Fruit fly (Drosophila melanogaster) whole organism, prepupa: ENCODE results near the gene chinmo.
A peak's percentile ranks its signal among the peaks of the same experiment; 100 is the strongest.

Experiments
- Blimp-1 ChIP-seq: fragments of 200-800 bp; sonication (Bioruptor generic); optimal IDR thresholded peaks from 3 replicates; lab custom pipeline; 2017; ENCODE audit warnings: missing biosample characterization, missing genetic modification characterization, mild to moderate bottlenecking, moderate library complexity, missing genetic modification reagents
- CG10631 ChIP-seq: fragments of 200-800 bp; sonication (Bioruptor generic); optimal IDR thresholded peaks from 2 replicates; lab custom pipeline; 2016; ENCODE audit warnings: missing biosample characterization, missing genetic modification characterization
- CG11294 ChIP-seq: fragments of 200-800 bp; sonication (Bioruptor generic); IDR thresholded peaks from 2 replicates; pipeline ENCODE4 v1.3.6; 2022; ENCODE audit warnings: missing biosample characterization, missing genetic modification characterization
- CG11762 ChIP-seq: fragments of 200-800 bp; sonication (Bioruptor generic); optimal IDR thresholded peaks from 3 replicates; lab custom pipeline; 2016; ENCODE audit warnings: missing biosample characterization, missing genetic modification characterization; ENCODE audit not compliant: insufficient read depth
- CG11902 ChIP-seq: fragments of 200-800 bp; sonication (Bioruptor generic); optimal IDR thresholded peaks from 3 replicates; lab custom pipeline; 2016; ENCODE audit warnings: missing biosample characterization, missing genetic modification characterization
- CG15336 ChIP-seq: fragments of 200-800 bp; sonication (Bioruptor generic); IDR thresholded peaks from 2 replicates; pipeline ENCODE4 v1.3.6; 2022; ENCODE audit warnings: missing biosample characterization, missing genetic modification characterization
- CG16779 ChIP-seq: fragments of 200-800 bp; sonication (Bioruptor generic); optimal IDR thresholded peaks from 3 replicates; lab custom pipeline; 2017; ENCODE audit warnings: missing biosample characterization, mild to moderate bottlenecking, missing genetic modification characterization
- CG3032 ChIP-seq: fragments of 200-800 bp; optimal IDR thresholded peaks from 2 replicates; lab custom pipeline; 2019; ENCODE audit warnings: missing biosample characterization, mild to moderate bottlenecking, missing genetic modification characterization, moderate library complexity
- CG31627 ChIP-seq: fragments of 200-800 bp; sonication (Bioruptor generic); optimal IDR thresholded peaks from 3 replicates; lab custom pipeline; 2016; ENCODE audit warnings: missing biosample characterization, missing genetic modification characterization
- CG4318 ChIP-seq: fragments of 200-800 bp; sonication (Bioruptor generic); optimal IDR thresholded peaks from 3 replicates; lab custom pipeline; 2017; ENCODE audit warnings: missing biosample characterization, mild to moderate bottlenecking, missing genetic modification characterization
- CG6163 ChIP-seq: fragments of 200-800 bp; sonication (Bioruptor generic); IDR thresholded peaks from 3 replicates; pipeline ENCODE4 v1.3.6; 2022; ENCODE audit warnings: missing biosample characterization, missing genetic modification characterization
- CG6276 ChIP-seq: fragments of 200-800 bp; sonication (Bioruptor generic); optimal IDR thresholded peaks from 2 replicates; lab custom pipeline; 2017; ENCODE audit warnings: missing biosample characterization, mild to moderate bottlenecking, missing genetic modification characterization
- CG6808 ChIP-seq: fragments of 200-800 bp; sonication (Bioruptor generic); optimal IDR thresholded peaks from 3 replicates; lab custom pipeline; 2017; ENCODE audit warnings: missing biosample characterization, missing genetic modification characterization, mild to moderate bottlenecking, moderate library complexity, missing genetic modification reagents
- CG6854 ChIP-seq: fragments of 200-800 bp; sonication (Bioruptor generic); optimal IDR thresholded peaks from 2 replicates; lab custom pipeline; 2017; ENCODE audit warnings: missing biosample characterization, mild to moderate bottlenecking, missing genetic modification characterization
- CG7368 ChIP-seq: fragments of 200-800 bp; sonication (Bioruptor generic); optimal IDR thresholded peaks from 3 replicates; lab custom pipeline; 2016; ENCODE audit warnings: missing biosample characterization, missing genetic modification characterization
- CG8119 ChIP-seq: fragments of 200-800 bp; sonication (Bioruptor generic); IDR thresholded peaks from 3 replicates; pipeline ENCODE4 v1.3.6; 2022; ENCODE audit warnings: missing biosample characterization, missing genetic modification characterization
- CG9139 ChIP-seq: fragments of 200-800 bp; sonication (Bioruptor generic); optimal IDR thresholded peaks from 3 replicates; lab custom pipeline; 2017; ENCODE audit warnings: missing biosample characterization, mild to moderate bottlenecking, missing genetic modification characterization
- Eip75B ChIP-seq: fragments of 200-800 bp; sonication (Bioruptor generic); optimal IDR thresholded peaks from 3 replicates; lab custom pipeline; 2016; ENCODE audit warnings: missing biosample characterization, missing genetic modification characterization
- Eip78C ChIP-seq: fragments of 200-800 bp; sonication (Bioruptor generic); peaks from one replicate; lab custom pipeline; 2016; ENCODE audit warnings: missing biosample characterization, missing genetic modification characterization
- Ets21C ChIP-seq: fragments of 200-800 bp; sonication (Bioruptor generic); optimal IDR thresholded peaks from 3 replicates; lab custom pipeline; 2016; ENCODE audit warnings: missing biosample characterization, missing genetic modification characterization
- Gug ChIP-seq: fragments of 200-800 bp; sonication (Bioruptor generic); IDR thresholded peaks from 2 replicates; pipeline ENCODE4 v1.3.6; 2022; ENCODE audit warnings: missing biosample characterization, missing genetic modification characterization
- Hr38 ChIP-seq: sonication (Bioruptor generic); optimal IDR thresholded peaks from 2 replicates; lab custom pipeline; 2016; ENCODE audit warnings: missing biosample characterization, missing genetic modification characterization
- Hr39 ChIP-seq: fragments of 200-800 bp; sonication (Bioruptor generic); optimal IDR thresholded peaks from 2 replicates; lab custom pipeline; 2016; ENCODE audit warnings: missing biosample characterization, missing genetic modification characterization
- Hr4 ChIP-seq: fragments of 200-800 bp; sonication (Bioruptor generic); optimal IDR thresholded peaks from 3 replicates; lab custom pipeline; 2016; ENCODE audit warnings: missing biosample characterization, missing genetic modification characterization
- Lpt ChIP-seq: fragments of 200-800 bp; sonication (Bioruptor generic); optimal IDR thresholded peaks from 3 replicates; lab custom pipeline; 2016; ENCODE audit warnings: missing biosample characterization, missing genetic modification characterization
- Met ChIP-seq: fragments of 200-800 bp; sonication (Bioruptor generic); optimal IDR thresholded peaks from 3 replicates; lab custom pipeline; 2016; ENCODE audit warnings: missing biosample characterization, missing genetic modification characterization
- OdsH ChIP-seq: fragments of 200-800 bp; sonication (Bioruptor generic); optimal IDR thresholded peaks from 3 replicates; lab custom pipeline; 2016; ENCODE audit warnings: missing biosample characterization, missing genetic modification characterization
- Smox ChIP-seq: fragments of 200-800 bp; sonication (Bioruptor generic); optimal IDR thresholded peaks from 3 replicates; lab custom pipeline; 2016; ENCODE audit warnings: missing biosample characterization, missing genetic modification characterization
- Sox102F ChIP-seq: fragments of 200-800 bp; sonication (Bioruptor generic); optimal IDR thresholded peaks from 2 replicates; lab custom pipeline; 2016; ENCODE audit warnings: missing biosample characterization, mild to moderate bottlenecking, missing genetic modification characterization
- Sox15 ChIP-seq: fragments of 200-800 bp; sonication (Bioruptor generic); optimal IDR thresholded peaks from 3 replicates; lab custom pipeline; 2016; ENCODE audit warnings: missing biosample characterization, missing genetic modification characterization
- achi ChIP-seq: fragments of 200-800 bp; sonication (Bioruptor generic); optimal IDR thresholded peaks from 3 replicates; lab custom pipeline; 2016; ENCODE audit warnings: missing biosample characterization, missing genetic modification characterization
- acj6 ChIP-seq: fragments of 200-800 bp; sonication (Bioruptor generic); optimal IDR thresholded peaks from 3 replicates; lab custom pipeline; 2016; ENCODE audit warnings: missing biosample characterization, missing genetic modification characterization
- dac ChIP-seq: fragments of 200-800 bp; sonication (Bioruptor generic); optimal IDR thresholded peaks from 2 replicates; lab custom pipeline; 2017; ENCODE audit warnings: missing biosample characterization, mild to moderate bottlenecking, missing genetic modification characterization
- dsx ChIP-seq: fragments of 200-800 bp; optimal IDR thresholded peaks from 3 replicates; lab custom pipeline; 2019; ENCODE audit warnings: missing biosample characterization, mild to moderate bottlenecking, missing genetic modification characterization, moderate library complexity; ENCODE audit not compliant: poor library complexity, severe bottlenecking
- eg ChIP-seq: fragments of 200-800 bp; sonication (Bioruptor generic); IDR thresholded peaks from 3 replicates; pipeline ENCODE4 v1.3.6; 2022; ENCODE audit warnings: missing biosample characterization, missing genetic modification characterization
- fd59A ChIP-seq: fragments of 200-800 bp; sonication (Bioruptor generic); optimal IDR thresholded peaks from 2 replicates; lab custom pipeline; 2017; ENCODE audit warnings: missing biosample characterization, mild to moderate bottlenecking, missing genetic modification characterization, missing genetic modification reagents
- fd85E ChIP-seq: fragments of 200-800 bp; sonication (Bioruptor generic); optimal IDR thresholded peaks from 3 replicates; lab custom pipeline; 2016; ENCODE audit warnings: missing biosample characterization, missing genetic modification characterization
- fkh ChIP-seq: fragments of 200-800 bp; sonication (Bioruptor generic); optimal IDR thresholded peaks from 3 replicates; lab custom pipeline; 2017; ENCODE audit warnings: missing biosample characterization, mild to moderate bottlenecking, missing genetic modification characterization, moderate library complexity
- lz ChIP-seq: fragments of 200-800 bp; sonication (Bioruptor generic); optimal IDR thresholded peaks from 3 replicates; lab custom pipeline; 2016; ENCODE audit warnings: missing biosample characterization, missing genetic modification characterization
- pdm3 ChIP-seq: fragments of 200-800 bp; sonication (Bioruptor generic); optimal IDR thresholded peaks from 3 replicates; lab custom pipeline; 2016; ENCODE audit warnings: missing biosample characterization, missing genetic modification characterization
- salr ChIP-seq, 2 experiments: fragments of 200-800 bp; sonication (Bioruptor generic); optimal IDR thresholded peaks; 3 replicates each; lab custom pipeline; 2016 to 2018; ENCODE audit warnings: missing biosample characterization in 2 of 2, missing genetic modification characterization in 2 of 2, mild to moderate bottlenecking in 1 of 2
- spab ChIP-seq: fragments of 200-800 bp; sonication (Bioruptor generic); optimal IDR thresholded peaks from 2 replicates; lab custom pipeline; 2017; ENCODE audit warnings: missing biosample characterization, mild to moderate bottlenecking, missing genetic modification characterization, missing genetic modification reagents
- svp ChIP-seq: fragments of 200-800 bp; sonication (Bioruptor generic); peaks from one replicate; lab custom pipeline; 2016; ENCODE audit warnings: missing biosample characterization, missing genetic modification characterization
- topi ChIP-seq: fragments of 200-800 bp; sonication (Bioruptor generic); optimal IDR thresholded peaks from 3 replicates; lab custom pipeline; 2016; ENCODE audit warnings: missing biosample characterization, missing genetic modification characterization

Gene chinmo

DNA sequence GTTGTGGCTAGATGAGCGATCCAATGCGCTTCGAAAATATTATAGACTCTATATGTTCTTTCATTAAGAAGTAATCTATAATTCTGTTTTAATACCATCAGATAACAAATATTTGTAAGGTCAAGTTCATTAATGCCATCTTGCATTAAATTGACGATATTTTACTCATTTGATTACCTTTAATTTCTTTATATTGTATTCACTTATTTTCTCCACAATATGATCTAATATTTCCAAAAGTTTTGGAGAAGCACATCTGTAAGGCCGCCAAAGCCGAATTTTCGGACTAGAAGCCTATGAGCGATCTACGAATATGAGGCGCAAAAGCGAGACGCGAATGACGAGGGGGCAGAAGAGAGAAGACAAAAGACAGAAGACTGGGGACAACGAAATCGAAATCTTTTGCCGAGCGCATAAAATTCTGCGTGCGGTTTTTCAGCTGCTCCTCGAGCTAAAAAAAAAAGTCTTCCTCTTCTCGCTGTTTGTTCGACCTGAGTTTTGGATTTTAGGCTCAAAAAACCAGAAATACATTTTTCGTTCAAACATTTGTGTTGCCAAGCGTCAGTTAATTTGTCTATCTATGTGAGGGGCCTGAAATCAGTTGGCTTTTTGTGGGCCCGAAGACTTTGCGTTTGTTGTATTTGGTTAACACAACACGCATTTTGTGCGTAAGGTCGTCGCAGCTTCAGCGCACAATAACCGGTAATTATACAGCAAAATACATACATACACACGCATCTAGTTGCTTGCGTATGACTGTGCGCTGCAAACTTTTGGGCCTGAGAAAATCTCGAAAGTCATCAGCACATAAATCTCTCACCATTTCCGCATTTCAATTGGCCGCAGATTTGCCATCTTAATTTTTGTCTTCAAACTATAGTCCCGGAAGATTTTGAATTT lies 12.2 kb upstream of the chinmo start (continued):
- TF ChIP-seq CG3032 (peak; percentile 42), Smox (GFP tag; lab: Kevin White, UChicago) (no peak), CG6808 (no peak), CG16779 (tag; lab: Kevin White, UChicago) (no peak), pdm3 (GFP tag; lab: Kevin White, UChicago) (peak; percentile 54), CG6276 (GFP tag; lab: Kevin White, UChicago) (peak; percentile 70), CG11294 (GFP tag; lab: Robert Waterston, UW) (peak; percentile 71; the same call in 1 of the 2 replicates), CG11762 (no peak), eg (GFP tag; lab: Robert Waterston, UW) (peak; percentile 69; the same call in 1 of the 3 replicates), Ets21C (GFP tag; lab: Kevin White, UChicago) (no peak), dsx (GFP tag; lab: Kevin White, UChicago) (peak; percentile 39), CG10631 (GFP tag; lab: Kevin White, UChicago) (peak; percentile 26), CG8119 (peak; percentile 82), OdsH (GFP tag; lab: Kevin White, UChicago) (peak; percentile 42), Hr38 (GFP tag; lab: Kevin White, UChicago) (no peak)

DNA sequence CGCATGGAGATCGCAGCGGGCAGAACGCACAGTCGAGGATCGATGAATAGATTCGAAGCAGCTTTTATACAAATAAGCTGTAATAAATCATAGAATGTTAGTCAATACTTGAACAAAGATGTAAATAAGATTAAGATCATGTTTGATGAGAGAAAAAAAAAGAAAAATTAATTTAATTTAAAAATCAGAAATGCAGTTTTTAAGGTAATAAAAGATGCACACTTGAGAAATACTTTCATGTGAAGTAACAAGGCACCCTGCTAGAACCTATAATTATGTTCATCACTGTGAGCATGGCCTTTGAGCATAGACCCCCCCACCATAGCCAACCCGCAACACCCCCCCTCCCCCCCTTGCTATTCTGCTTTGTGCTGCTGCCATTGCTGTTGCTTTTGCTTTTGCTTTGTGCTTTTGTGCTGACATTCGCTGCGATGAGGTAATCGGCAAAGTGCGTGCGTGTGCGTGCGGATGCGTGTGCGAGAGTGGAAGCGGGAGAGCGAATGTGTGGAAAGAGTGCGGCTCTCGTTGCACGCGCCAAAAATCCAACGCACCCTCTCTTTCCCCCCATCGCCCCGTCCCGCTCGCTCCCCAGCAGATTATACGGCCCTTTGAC lies 7.7 kb upstream of the chinmo start:
- TF ChIP-seq Eip78C (GFP tag; lab: Kevin White, UChicago) (peak; percentile 86), fd85E (GFP tag; lab: Kevin White, UChicago) (no peak), pdm3 (GFP tag; lab: Kevin White, UChicago) (peak; percentile 46), CG15336 (GFP tag; lab: Robert Waterston, UW) (peak; percentile 53), CG6854 (no peak), CG7368 (peak; percentile 55), Sox102F (peak; percentile 34), topi (peak; percentile 63), Met (GFP tag; lab: Kevin White, UChicago) (peak; percentile 76), Hr4 (GFP tag; lab: Kevin White, UChicago) (peak; percentile 7), CG11902 (GFP tag; lab: Kevin White, UChicago) (peak; percentile 40), CG3032 (peak; percentile 84), dsx (GFP tag; lab: Kevin White, UChicago) (peak; percentile 80), acj6 (GFP tag; lab: Kevin White, UChicago) (peak; percentile 70), dac (GFP tag; lab: Kevin White, UChicago) (no peak), Blimp-1 (GFP tag; lab: Kevin White, UChicago) (no peak), CG6808 (peak; percentile 86), CG16779 (tag; lab: Kevin White, UChicago) (peak; percentile 11), Gug (GFP tag; lab: Robert Waterston, UW) (no peak; the same call in 1 of the 2 replicates), spab (GFP tag; lab: Kevin White, UChicago) (peak; percentile 78), CG4318 (no peak), CG11762 (peak; percentile 59), CG9139 (GFP tag; lab: Kevin White, UChicago) (peak; percentile 67), Hr39 (GFP tag; lab: Kevin White, UChicago) (peak; percentile 46), Lpt (GFP tag; lab: Kevin White, UChicago) (peak; percentile 13), fd59A (GFP tag; lab: Kevin White, UChicago) (peak; percentile 78), CG8119 (peak; percentile 71; the same call in 2 of the 3 replicates), CG31627 (GFP tag; lab: Kevin White, UChicago) (peak; percentile 49), OdsH (GFP tag; lab: Kevin White, UChicago) (peak; percentile 62), Ets21C (GFP tag; lab: Kevin White, UChicago) (peak; percentile 38), svp (GFP tag; lab: Kevin White, UChicago) (peak; percentile 84), CG6276 (GFP tag; lab: Kevin White, UChicago) (peak; percentile 20), fkh (GFP tag; lab: Kevin White, UChicago) (peak; percentile 90), salr (GFP tag; optimal IDR thresholded peaks at IDR 0.05; lab: Kevin White, UChicago) (peak; percentile 9 to 33), lz (GFP tag; lab: Kevin White, UChicago) (peak; percentile 53), CG6163 (peak; percentile 68; the same call in 2 of the 3 replicates), Smox (GFP tag; lab: Kevin White, UChicago) (peak; percentile 34), achi (GFP tag; lab: Kevin White, UChicago) (peak; percentile 64), CG11294 (GFP tag; lab: Robert Waterston, UW) (no peak), Sox15 (peak; percentile 28), Eip75B (GFP tag; lab: Kevin White, UChicago) (peak; percentile 61), Hr38 (GFP tag; lab: Kevin White, UChicago) (no peak)
